Worm (Caenorhabditis elegans) whole organism, L3 larva: Measurements from ENCODE around the gene T14E8.2.

Source experiments
- R02D3.7 ChIP-seq: fragments of 150-350 bp; optimal IDR thresholded peaks from 2 replicates; lab custom pipeline; 2014; ENCODE audit warnings: missing biosample characterization, missing genetic modification characterization
- ZK546.5 ChIP-seq: sonication (generic microtip); optimal IDR thresholded peaks from 2 replicates; lab custom pipeline; 2017; ENCODE audit warnings: missing biosample characterization, missing genetic modification characterization
- aly-2 ChIP-seq: fragments of 150-350 bp; optimal IDR thresholded peaks from 2 replicates; lab custom pipeline; 2014; ENCODE audit warnings: missing biosample characterization, missing genetic modification characterization
- ama-1 ChIP-seq: fragments of 150-350 bp; optimal IDR thresholded peaks from 2 replicates; lab custom pipeline; 2018
- ceh-28 ChIP-seq: fragments of 150-350 bp; optimal IDR thresholded peaks from 2 replicates; lab custom pipeline; 2014; ENCODE audit warnings: missing biosample characterization, missing genetic modification reagents, missing genetic modification characterization
- daf-12 ChIP-seq: fragments of 150-350 bp; optimal IDR thresholded peaks from 2 replicates; lab custom pipeline; 2014; ENCODE audit warnings: missing biosample characterization, missing genetic modification reagents, missing genetic modification characterization
- egl-5 ChIP-seq: fragments of 150-350 bp; optimal IDR thresholded peaks from 2 replicates; lab custom pipeline; 2017; ENCODE audit warnings: missing biosample characterization, missing genetic modification reagents, missing genetic modification characterization, inconsistent platforms
- elt-2 ChIP-seq: sonication (generic microtip); optimal IDR thresholded peaks from 2 replicates; lab custom pipeline; 2016; ENCODE audit warnings: missing genetic modification reagents, mild to moderate bottlenecking, missing genetic modification characterization, missing compliant biosample characterization
- fkh-10 ChIP-seq: sonication (generic microtip); optimal IDR thresholded peaks from 2 replicates; lab custom pipeline; 2017; ENCODE audit warnings: missing biosample characterization, missing genetic modification reagents, missing genetic modification characterization
- hmg-11 ChIP-seq: sonication (generic microtip); optimal IDR thresholded peaks from 2 replicates; lab custom pipeline; 2016; ENCODE audit warnings: missing genetic modification characterization, missing compliant biosample characterization
- jun-1 ChIP-seq: fragments of 150-350 bp; optimal IDR thresholded peaks from 2 replicates; lab custom pipeline; 2014; ENCODE audit warnings: missing biosample characterization, missing genetic modification reagents, missing genetic modification characterization
- lin-15B ChIP-seq: fragments of 150-350 bp; optimal IDR thresholded peaks from 2 replicates; lab custom pipeline; 2014; ENCODE audit warnings: missing biosample characterization, missing genetic modification characterization
- lin-39 ChIP-seq: fragments of 150-350 bp; optimal IDR thresholded peaks from 2 replicates; lab custom pipeline; 2018; ENCODE audit warnings: missing biosample characterization, missing genetic modification reagents, missing genetic modification characterization
- nfya-1 ChIP-seq: sonication (generic microtip); optimal IDR thresholded peaks from 2 replicates; lab custom pipeline; 2017; ENCODE audit warnings: missing genetic modification characterization, mild to moderate bottlenecking, missing compliant biosample characterization, antibody characterized with exemption, moderate library complexity; ENCODE audit not compliant: insufficient read depth
- nhr-11 ChIP-seq: fragments of 150-350 bp; optimal IDR thresholded peaks from 2 replicates; lab custom pipeline; 2014; ENCODE audit warnings: missing biosample characterization, missing genetic modification characterization
- nhr-23 ChIP-seq: fragments of 150-350 bp; optimal IDR thresholded peaks from 2 replicates; lab custom pipeline; 2014; ENCODE audit warnings: missing biosample characterization, missing genetic modification reagents, missing genetic modification characterization
- nhr-25 ChIP-seq: sonication (generic microtip); optimal IDR thresholded peaks from 2 replicates; lab custom pipeline; 2017; ENCODE audit warnings: missing biosample characterization, missing genetic modification characterization
- nhr-28 ChIP-seq: fragments of 150-350 bp; optimal IDR thresholded peaks from 2 replicates; lab custom pipeline; 2014; ENCODE audit warnings: missing biosample characterization, missing genetic modification characterization
- nhr-67 ChIP-seq: fragments of 150-350 bp; optimal IDR thresholded peaks from 2 replicates; lab custom pipeline; 2014; ENCODE audit warnings: missing biosample characterization, missing genetic modification characterization
- pha-4 ChIP-seq: fragments of 150-350 bp; optimal IDR thresholded peaks from 2 replicates; lab custom pipeline; 2014; ENCODE audit warnings: missing biosample characterization, missing genetic modification reagents, missing genetic modification characterization
- pqm-1 ChIP-seq: fragments of 150-350 bp; optimal IDR thresholded peaks from 2 replicates; lab custom pipeline; 2017; ENCODE audit warnings: missing biosample characterization, missing genetic modification characterization, inconsistent platforms
- sea-2 ChIP-seq: fragments of 150-350 bp; sonication (generic microtip); optimal IDR thresholded peaks from 4 replicates; lab custom pipeline; 2014; ENCODE audit warnings: missing biosample characterization, missing genetic modification reagents, missing genetic modification characterization
- skn-1 ChIP-seq: fragments of 150-350 bp; optimal IDR thresholded peaks from 2 replicates; lab custom pipeline; 2014; ENCODE audit warnings: missing biosample characterization, missing genetic modification characterization
- snpc-4 ChIP-seq: fragments of 150-350 bp; optimal IDR thresholded peaks from 2 replicates; lab custom pipeline; 2014; ENCODE audit warnings: missing biosample characterization, missing genetic modification characterization
- unc-39 ChIP-seq: sonication (generic microtip); optimal IDR thresholded peaks from 4 replicates; lab custom pipeline; 2017; ENCODE audit warnings: missing biosample characterization, missing genetic modification characterization
- unc-62 ChIP-seq: fragments of 150-350 bp; sonication (generic microtip); optimal IDR thresholded peaks from 4 replicates; lab custom pipeline; 2014; ENCODE audit warnings: missing biosample characterization, missing genetic modification reagents, missing genetic modification characterization
- zag-1 ChIP-seq: fragments of 150-350 bp; optimal IDR thresholded peaks from 2 replicates; lab custom pipeline; 2014; ENCODE audit warnings: missing biosample characterization, missing genetic modification characterization
- ztf-11 ChIP-seq: fragments of 150-350 bp; optimal IDR thresholded peaks from 2 replicates; lab custom pipeline; 2014; ENCODE audit warnings: missing biosample characterization, missing genetic modification characterization

Gene T14E8.2

ce11 chrX:6533038-6533437, 9.8 kb upstream of the T14E8.2 start:
- TF ChIP-seq elt-2 (peak; percentile 50), nhr-28 (tag; lab: Kevin White, UChicago) (no peak)

- TF ChIP-seq ceh-28 (tag; lab: Kevin White, UChicago) (no peak), elt-2 (peak; percentile 90), nhr-11 (no peak), skn-1 (tag; lab: Kevin White, UChicago) (no peak), unc-62 (GFP tag; lab: Kevin White, UChicago) (no peak), aly-2 (tag; lab: Kevin White, UChicago) (no peak), hmg-11 (tag; lab: Kevin White, UChicago) (no peak), pqm-1 (peak; percentile 73), ztf-11 (tag; lab: Kevin White, UChicago) (no peak), snpc-4 (tag; lab: Kevin White, UChicago) (no peak)
Measured at ce11 chrX:6536701-6537279, 6.0 kb upstream of the T14E8.2 start, which contains the start of gene ilys-5. TSS of gene ilys-5 (minus strand) at chrX:6536840.

- TF ChIP-seq pqm-1 (peak; percentile 72), pha-4 (tag; lab: Kevin White, UChicago) (no peak), elt-2 (peak; percentile 88), aly-2 (tag; lab: Kevin White, UChicago) (no peak), hmg-11 (tag; lab: Kevin White, UChicago) (no peak), nhr-67 (no peak), nfya-1 (no peak), R02D3.7 (tag; lab: Kevin White, UChicago) (no peak), jun-1 (peak; percentile 23), sea-2 (no peak)
Measured at ce11 chrX:6538068-6538467, 4.7 kb upstream of the T14E8.2 start.

ce11 chrX:6543665-6544064, 873 bp downstream of the T14E8.2 start:
- TF ChIP-seq ama-1 (lab: Kevin White, UChicago) (no peak), lin-15B (tag; lab: Kevin White, UChicago) (no peak), ZK546.5 (no peak), aly-2 (tag; lab: Kevin White, UChicago) (no peak), unc-62 (GFP tag; lab: Kevin White, UChicago) (no peak)
- TF ChIP-seq, all 47 proteins: peak for 0

ce11 chrX:6551073-6551652, 8.4 kb downstream of the T14E8.2 start:
- TF ChIP-seq zag-1 (tag; lab: Kevin White, UChicago) (no peak), hmg-11 (tag; lab: Kevin White, UChicago) (peak; percentile 36), egl-5 (tag; lab: Kevin White, UChicago) (peak; percentile 71), nhr-25 (tag; lab: Kevin White, UChicago) (peak; percentile 52), nhr-23 (tag; lab: Kevin White, UChicago) (peak; percentile 20), nfya-1 (peak; percentile 16), daf-12 (tag; lab: Kevin White, UChicago) (no peak), pha-4 (tag; lab: Kevin White, UChicago) (peak; percentile 9)

ce11 chrX:6551679-6552078, 8.9 kb downstream of the T14E8.2 start:
- TF ChIP-seq fkh-10 (GFP tag; lab: Kevin White, UChicago) (no peak), pqm-1 (peak; percentile 71), R02D3.7 (tag; lab: Kevin White, UChicago) (no peak), jun-1 (peak; percentile 52), nhr-25 (tag; lab: Kevin White, UChicago) (no peak), unc-39 (tag; lab: Kevin White, UChicago) (no peak), elt-2 (peak; percentile 90)

ce11 chrX:6552806-6553337, 10.1 kb downstream of the T14E8.2 start, which contains the start of gene svh-2:
TSS of gene svh-2 (plus strand) at chrX:6553287.
- TF ChIP-seq nfya-1: peak; percentile 31
- no peak for TF ChIP-seq snpc-4 (tag; lab: Kevin White, UChicago)
- peak; percentile 32 for TF ChIP-seq lin-39 (tag; lab: Kevin White, UChicago)
- peak; percentile 13 for TF ChIP-seq hmg-11 (tag; lab: Kevin White, UChicago)
- TF ChIP-seq, all 47 proteins: peak for 3
